Worm (Caenorhabditis elegans): ENCODE measurements around the gene ilkp-1.
A peak's percentile ranks its signal among the peaks of the same experiment; 100 is the strongest.

The ilkp-1 gene

DNA sequence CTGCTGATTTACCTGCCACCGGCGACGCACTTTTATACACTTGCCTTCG, 33.4 kb upstream of the ilkp-1 start, which contains the start of gene ram-2:
TSS of gene ram-2 (minus strand) at position 47 of the 49 bp plus-strand sequence.
- TF ChIP-seq repo-1 (tag; optimal IDR thresholded peaks at IDR 0.05) (no peak), nhr-27 (tag; optimal IDR thresholded peaks at IDR 0.05) (no peak), xnd-1 (tag; optimal IDR thresholded peaks at IDR 0.05) (no peak), ztf-6 (GFP tag; IDR thresholded peaks at IDR 0.05) (no peak), sdz-38 (tag; optimal IDR thresholded peaks at IDR 0.05) (no peak), C06A6.2 (GFP tag; conservative IDR thresholded peaks at IDR 0.05) (no peak), madf-6 (GFP tag; IDR thresholded peaks at IDR 0.05) (no peak)

DNA sequence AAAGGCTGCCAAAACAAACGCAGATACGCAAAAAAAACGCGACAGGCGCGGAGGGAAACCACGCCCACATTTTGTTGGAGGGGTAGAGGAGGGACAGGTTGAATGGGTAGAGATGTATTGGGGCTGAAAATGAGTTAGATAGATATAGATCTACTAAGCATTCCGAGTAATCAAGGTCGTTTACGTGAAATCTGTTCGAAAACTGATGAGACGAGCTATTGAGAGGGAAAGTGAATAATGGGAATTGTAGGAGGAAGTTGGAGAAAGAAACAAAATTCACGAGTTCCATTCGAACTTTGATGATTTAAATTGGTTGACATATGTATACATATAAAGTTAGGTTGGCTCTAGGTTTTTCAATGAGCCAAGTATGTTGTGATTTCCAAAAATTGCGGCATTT, 33.2 kb upstream of the ilkp-1 start:
- TF ChIP-seq ceh-91 (GFP tag; IDR thresholded peaks at IDR 0.05): no peak

- TF ChIP-seq cebp-1 (GFP tag; IDR thresholded peaks at IDR 0.05): no peak
- no peak for TF ChIP-seq cebp-1 (tag; optimal IDR thresholded peaks at IDR 0.05)
- TF ChIP-seq ama-1 (optimal IDR thresholded peaks at IDR 0.05): no peak
- no peak for TF ChIP-seq ama-1 (GFP tag; optimal IDR thresholded peaks at IDR 0.05)
Measured at ce11 chrII:11020707-11021106, 29.3 kb upstream of the ilkp-1 start.

ce11 chrII:11022023-11022422, 28.0 kb upstream of the ilkp-1 start, which contains the start of gene let-858:
Gene let-858 (plus strand): TSS chrII:11022370.
- TF ChIP-seq hlh-12 (tag; optimal IDR thresholded peaks at IDR 0.05) (no peak), dpl-1 (GFP tag; optimal IDR thresholded peaks at IDR 0.05) (peak; percentile 68), Y53F4B.3 (GFP tag; IDR thresholded peaks at IDR 0.05) (no peak), efl-1 (GFP tag; optimal IDR thresholded peaks at IDR 0.05) (peak; percentile 81), madf-8 (GFP tag; conservative IDR thresholded peaks at IDR 0.05) (no peak), lin-35 (GFP tag; optimal IDR thresholded peaks at IDR 0.05) (peak in 2 of 3 experiments; percentile 20 to 87), mcd-1 (GFP tag; IDR thresholded peaks at IDR 0.05) (peak; percentile 94), lin-54 (GFP tag; optimal IDR thresholded peaks at IDR 0.05) (peak; percentile 93)

- TF ChIP-seq die-1 (tag; optimal IDR thresholded peaks at IDR 0.05): no peak
- no peak for TF ChIP-seq mcd-1 (GFP tag; IDR thresholded peaks at IDR 0.05)
- TF ChIP-seq lsl-1 (GFP tag; optimal IDR thresholded peaks at IDR 0.05): no peak
- TF ChIP-seq lin-40 (tag; optimal IDR thresholded peaks at IDR 0.05): no peak
- no peak for TF ChIP-seq hmg-20 (GFP tag; IDR thresholded peaks at IDR 0.05)
- TF ChIP-seq Y56A3A.18 (GFP tag; IDR thresholded peaks at IDR 0.05): no peak
- TF ChIP-seq lin-26 (GFP tag; IDR thresholded peaks at IDR 0.05): no peak
Measured at ce11 chrII:11025566-11025965, 24.5 kb upstream of the ilkp-1 start, which contains the start of gene F33A8.7. Gene F33A8.7 (minus strand): TSS chrII:11025666.

DNA sequence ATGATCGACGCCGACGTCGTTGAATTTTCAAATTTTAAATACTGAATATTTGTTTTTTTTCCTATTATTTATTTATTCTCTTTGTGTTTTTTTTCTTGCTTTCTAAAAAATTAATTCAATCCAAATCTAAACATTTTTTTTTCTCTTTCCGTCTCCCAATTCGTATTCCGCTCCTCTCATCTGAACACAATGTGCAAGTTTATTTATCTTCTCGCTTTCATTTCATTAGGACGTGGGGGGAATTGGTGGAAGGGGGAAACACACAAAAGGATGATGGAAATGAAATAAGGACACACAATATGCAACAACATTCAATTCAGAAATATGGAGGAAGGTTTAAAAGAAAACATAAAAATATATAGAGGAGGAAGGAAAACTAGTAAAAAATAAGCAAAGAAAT, 22.3 kb upstream of the ilkp-1 start:
- no peak for TF ChIP-seq F10E7.11 (tag; optimal IDR thresholded peaks at IDR 0.05)
- TF ChIP-seq C06A6.2 (GFP tag; conservative IDR thresholded peaks at IDR 0.05): no peak
- TF ChIP-seq ceh-40 (GFP tag; IDR thresholded peaks at IDR 0.05): no peak
- TF ChIP-seq let-526 (GFP tag; IDR thresholded peaks at IDR 0.05): no peak
- no peak for TF ChIP-seq ets-4 (GFP tag; optimal IDR thresholded peaks at IDR 0.05)
- no peak for TF ChIP-seq unc-130 (GFP tag; optimal IDR thresholded peaks at IDR 0.05)
- TF ChIP-seq madf-6 (GFP tag; IDR thresholded peaks at IDR 0.05): no peak
- no peak for TF ChIP-seq ceh-79 (tag; optimal IDR thresholded peaks at IDR 0.05)
- no peak for TF ChIP-seq lsy-27 (tag; optimal IDR thresholded peaks at IDR 0.05; ENCODE audit: borderline replicate concordance, insufficient read depth)
- no peak for TF ChIP-seq ekl-4 (GFP tag; IDR thresholded peaks at IDR 0.05)
- TF ChIP-seq cebp-2 (GFP tag; IDR thresholded peaks at IDR 0.05): no peak
- no peak for TF ChIP-seq tbx-9 (tag; optimal IDR thresholded peaks at IDR 0.05; ENCODE audit: borderline replicate concordance)
- no peak for TF ChIP-seq sdz-38 (tag; optimal IDR thresholded peaks at IDR 0.05)

Data from whole organism, young adult.